Worm (Caenorhabditis elegans): ENCODE data around the gene F28F9.2.

F28F9.2 gene

ce11 chrIV:3807092-3807491 lies 32.4 kb upstream of the F28F9.2 start, which contains the start of gene M02B7.7:
M02B7.7 (minus strand) TSS chrIV:3807192.
- TF ChIP-seq eyg-1 (tag; optimal IDR thresholded peaks at IDR 0.05) (no peak), elt-2 (tag; optimal IDR thresholded peaks at IDR 0.05) (no peak), nhr-11 (tag; optimal IDR thresholded peaks at IDR 0.05) (no peak), ceh-45 (GFP tag; IDR thresholded peaks at IDR 0.05) (no peak), ets-4 (tag; optimal IDR thresholded peaks at IDR 0.05) (no peak), ceh-30 (tag; optimal IDR thresholded peaks at IDR 0.05) (no peak), T23F11.4 (GFP tag; optimal IDR thresholded peaks at IDR 0.05) (no peak), hlh-8 (tag; optimal IDR thresholded peaks at IDR 0.05) (no peak)

- no peak for TF ChIP-seq unc-3 (GFP tag; conservative IDR thresholded peaks at IDR 0.05)
- TF ChIP-seq unc-3 (tag; optimal IDR thresholded peaks at IDR 0.05), result no peak
- peak; percentile 4 for TF ChIP-seq ceh-31 (tag; optimal IDR thresholded peaks at IDR 0.05)
Measured at ce11 chrIV:3807545-3807944, 32.0 kb upstream of the F28F9.2 start.

- TF ChIP-seq ceh-31 (tag; optimal IDR thresholded peaks at IDR 0.05) (no peak), pha-2 (tag; optimal IDR thresholded peaks at IDR 0.05) (no peak), odd-2 (tag; optimal IDR thresholded peaks at IDR 0.05) (no peak), unc-55 (GFP tag; optimal IDR thresholded peaks at IDR 0.05) (no peak), pros-1 (tag; optimal IDR thresholded peaks at IDR 0.05) (no peak), fkh-6 (tag; optimal IDR thresholded peaks at IDR 0.05) (no peak), pat-9 (tag; optimal IDR thresholded peaks at IDR 0.05) (no peak), fkh-10 (GFP tag; optimal IDR thresholded peaks at IDR 0.05) (no peak), nhr-11 (tag; optimal IDR thresholded peaks at IDR 0.05) (no peak), fax-1 (tag; optimal IDR thresholded peaks at IDR 0.05) (no peak), che-1 (tag; optimal IDR thresholded peaks at IDR 0.05) (no peak)
Measured at ce11 chrIV:3812812-3813211, 26.7 kb upstream of the F28F9.2 start.

ce11 chrIV:3814553-3815258 lies 24.8 kb upstream of the F28F9.2 start:
- TF ChIP-seq syd-9 (tag; optimal IDR thresholded peaks at IDR 0.05), result no peak
- peak; percentile 20 for TF ChIP-seq elt-2 (tag; optimal IDR thresholded peaks at IDR 0.05)
- no peak for TF ChIP-seq unc-3 (GFP tag; conservative IDR thresholded peaks at IDR 0.05)
- TF ChIP-seq unc-3 (tag; optimal IDR thresholded peaks at IDR 0.05), result no peak

- no peak for TF ChIP-seq odd-2 (tag; optimal IDR thresholded peaks at IDR 0.05)
- TF ChIP-seq ztf-16 (tag; optimal IDR thresholded peaks at IDR 0.05), result no peak
- no peak for TF ChIP-seq K09A11.1 (tag; optimal IDR thresholded peaks at IDR 0.05; ENCODE audit: insufficient read depth)
- TF ChIP-seq pag-3 (tag; optimal IDR thresholded peaks at IDR 0.05; ENCODE audit: borderline replicate concordance), result no peak
Measured at ce11 chrIV:3815259-3815644, 24.3 kb upstream of the F28F9.2 start.

ce11 chrIV:3817253-3817652 lies 22.3 kb upstream of the F28F9.2 start:
- TF ChIP-seq tbx-2 (tag; optimal IDR thresholded peaks at IDR 0.05), result no peak
- TF ChIP-seq K09A11.1 (tag; optimal IDR thresholded peaks at IDR 0.05; ENCODE audit: insufficient read depth), result no peak

- no peak for TF ChIP-seq fax-1 (tag; optimal IDR thresholded peaks at IDR 0.05)
- no peak for TF ChIP-seq ceh-6 (GFP tag; optimal IDR thresholded peaks at IDR 0.05)
- no peak for TF ChIP-seq nhr-11 (tag; optimal IDR thresholded peaks at IDR 0.05)
- no peak for TF ChIP-seq hlh-6 (tag; optimal IDR thresholded peaks at IDR 0.05)
- TF ChIP-seq zip-5 (tag; optimal IDR thresholded peaks at IDR 0.05), result no peak
- no peak for TF ChIP-seq ceh-31 (tag; optimal IDR thresholded peaks at IDR 0.05)
- TF ChIP-seq hlh-15 (tag; optimal IDR thresholded peaks at IDR 0.05), result no peak
- TF ChIP-seq unc-86 (tag; optimal IDR thresholded peaks at IDR 0.05), result no peak
- no peak for TF ChIP-seq ttx-3 (tag; optimal IDR thresholded peaks at IDR 0.05)
- no peak for TF ChIP-seq sdc-2 (tag; optimal IDR thresholded peaks at IDR 0.05)
- TF ChIP-seq ahr-1 (tag; optimal IDR thresholded peaks at IDR 0.05), result no peak
- TF ChIP-seq syd-9 (tag; optimal IDR thresholded peaks at IDR 0.05), result no peak
- TF ChIP-seq nhr-232 (tag; optimal IDR thresholded peaks at IDR 0.05), result no peak
- no peak for TF ChIP-seq ref-2 (tag; optimal IDR thresholded peaks at IDR 0.05)
- no peak for TF ChIP-seq rnt-1 (tag; optimal IDR thresholded peaks at IDR 0.05)
- no peak for TF ChIP-seq F13H6.1 (tag; optimal IDR thresholded peaks at IDR 0.05)
- TF ChIP-seq ceh-19 (GFP tag; optimal IDR thresholded peaks at IDR 0.05), result no peak
Measured at ce11 chrIV:3819278-3819777, 20.2 kb upstream of the F28F9.2 start, which contains the start of gene bris-1. bris-1 (minus strand) TSS chrIV:3819328.

All from whole organism, late embryonic.